Fruit fly (Drosophila melanogaster) whole organism, embryonic: ENCODE data around the gene CG1703.

Source experiments
- Ada2b ChIP-seq: fragments of 200-800 bp; sonication (Bioruptor generic); IDR thresholded peaks from 2 replicates; pipeline ENCODE4 v1.3.6; 2022; ENCODE audit warnings: missing biosample characterization, missing genetic modification characterization
- BEAF-32 ChIP-seq: fragments of 200-800 bp; sonication (Bioruptor generic); optimal IDR thresholded peaks from 3 replicates; lab custom pipeline; 2017; ENCODE audit warnings: missing biosample characterization, missing genetic modification characterization, mild to moderate bottlenecking, moderate library complexity, missing genetic modification reagents
- CG10267 ChIP-seq: fragments of 200-800 bp; sonication (Bioruptor generic); optimal IDR thresholded peaks from 2 replicates; lab custom pipeline; 2018; ENCODE audit warnings: missing biosample characterization, mild to moderate bottlenecking, missing genetic modification characterization, moderate library complexity
- CG11085 ChIP-seq: fragments of 200-800 bp; sonication (Bioruptor generic); IDR thresholded peaks from 2 replicates; pipeline ENCODE4 v1.3.6; 2022; ENCODE audit warnings: missing biosample characterization, missing genetic modification characterization
- CG12769 ChIP-seq: fragments of 200-800 bp; sonication (Bioruptor generic); optimal IDR thresholded peaks from 2 replicates; lab custom pipeline; 2019; ENCODE audit warnings: missing biosample characterization, mild to moderate bottlenecking, missing genetic modification characterization, moderate library complexity
- CG14667 ChIP-seq: fragments of 200-800 bp; sonication (Bioruptor generic); IDR thresholded peaks from 2 replicates; pipeline ENCODE4 v1.3.6; 2022; ENCODE audit warnings: missing biosample characterization, missing genetic modification characterization
- CG14710 ChIP-seq: fragments of 200-800 bp; sonication (Bioruptor generic); optimal IDR thresholded peaks from 3 replicates; lab custom pipeline; 2019; ENCODE audit warnings: missing biosample characterization, mild to moderate bottlenecking, missing genetic modification characterization, moderate library complexity
- CG1602 ChIP-seq: fragments of 200-800 bp; sonication (Bioruptor generic); optimal IDR thresholded peaks from 3 replicates; lab custom pipeline; 2016; ENCODE audit warnings: missing biosample characterization, missing genetic modification characterization
- CG17912 ChIP-seq: fragments of 200-800 bp; sonication (Bioruptor generic); optimal IDR thresholded peaks from 2 replicates; lab custom pipeline; 2018; ENCODE audit warnings: missing biosample characterization, mild to moderate bottlenecking, missing genetic modification characterization
- CG33213 ChIP-seq: fragments of 200-800 bp; sonication (Bioruptor generic); optimal IDR thresholded peaks from 3 replicates; lab custom pipeline; 2016; ENCODE audit warnings: missing biosample characterization, missing genetic modification characterization
- CG6272 ChIP-seq: fragments of 200-800 bp; sonication (Bioruptor generic); IDR thresholded peaks from 2 replicates; pipeline ENCODE4 v1.3.6; 2022; ENCODE audit warnings: missing biosample characterization, missing genetic modification characterization
- CG6813 ChIP-seq: fragments of 200-800 bp; sonication (Bioruptor generic); optimal IDR thresholded peaks from 2 replicates; lab custom pipeline; 2017; ENCODE audit warnings: missing biosample characterization, missing genetic modification characterization, mild to moderate bottlenecking, moderate library complexity, missing genetic modification reagents
- CG8924 ChIP-seq: fragments of 200-800 bp; optimal IDR thresholded peaks from 3 replicates; lab custom pipeline; 2019; ENCODE audit warnings: missing biosample characterization, mild to moderate bottlenecking, missing genetic modification characterization, moderate library complexity
- CG9215 ChIP-seq: fragments of 200-800 bp; sonication (Bioruptor generic); IDR thresholded peaks from 2 replicates; pipeline ENCODE4 v1.3.6; 2022; ENCODE audit warnings: missing biosample characterization, missing genetic modification characterization
- CG9609 ChIP-seq: fragments of 200-800 bp; sonication (Bioruptor generic); optimal IDR thresholded peaks from 3 replicates; lab custom pipeline; 2016; ENCODE audit warnings: missing biosample characterization, missing genetic modification characterization
- CG9797 ChIP-seq: fragments of 200-800 bp; sonication (Bioruptor generic); optimal IDR thresholded peaks from 3 replicates; lab custom pipeline; 2018; ENCODE audit warnings: missing biosample characterization, mild to moderate bottlenecking, missing genetic modification characterization
- CkIIα-i1 ChIP-seq: fragments of 200-800 bp; sonication (Bioruptor generic); IDR thresholded peaks from 2 replicates; pipeline ENCODE4 v1.3.6; 2022; ENCODE audit warnings: missing biosample characterization, missing genetic modification characterization
- Dfd ChIP-seq, 2 experiments: fragments of >200 bp; optimal IDR thresholded peaks; 2 replicates each; lab custom pipeline; 2017; ENCODE audit warnings: missing biosample characterization in 2 of 2, missing genetic modification characterization in 2 of 2
- Dip3 ChIP-seq: fragments of 200-800 bp; sonication (Bioruptor generic); optimal IDR thresholded peaks from 3 replicates; lab custom pipeline; 2016; ENCODE audit warnings: missing biosample characterization, missing genetic modification characterization
- Doc3 ChIP-seq: fragments of 200-800 bp; sonication (Bioruptor generic); IDR thresholded peaks from 3 replicates; pipeline ENCODE4 v1.3.6; 2022; ENCODE audit warnings: missing biosample characterization, missing genetic modification characterization; ENCODE audit not compliant: partially characterized antibody
- E2f1 ChIP-seq: fragments of 200-800 bp; sonication (Bioruptor generic); IDR thresholded peaks from 2 replicates; pipeline ENCODE4 v1.3.6; 2022; ENCODE audit warnings: missing biosample characterization, missing genetic modification characterization
- Elba2 ChIP-seq: fragments of 200-800 bp; sonication (Bioruptor generic); optimal IDR thresholded peaks from 3 replicates; lab custom pipeline; 2016; ENCODE audit warnings: missing biosample characterization, missing genetic modification characterization
- HLH4C ChIP-seq: fragments of 200-800 bp; sonication (Bioruptor generic); IDR thresholded peaks from 3 replicates; pipeline ENCODE4 v1.3.6; 2022; ENCODE audit warnings: missing biosample characterization, missing genetic modification characterization; ENCODE audit not compliant: partially characterized antibody
- HLHmδ ChIP-seq: fragments of 200-800 bp; sonication (Bioruptor generic); optimal IDR thresholded peaks from 2 replicates; lab custom pipeline; 2018; ENCODE audit warnings: missing biosample characterization, mild to moderate bottlenecking, missing genetic modification characterization, moderate library complexity
- HmgD ChIP-seq: fragments of 200-800 bp; sonication (Bioruptor generic); optimal IDR thresholded peaks from 3 replicates; lab custom pipeline; 2016; ENCODE audit warnings: missing biosample characterization, missing genetic modification characterization
- Hmr ChIP-seq: fragments of 200-800 bp; sonication (Bioruptor generic); optimal IDR thresholded peaks from 3 replicates; lab custom pipeline; 2017; ENCODE audit warnings: mild to moderate bottlenecking, missing biosample characterization, missing genetic modification reagents, missing genetic modification characterization
- Hr3 ChIP-seq: fragments of 200-800 bp; sonication (Bioruptor generic); optimal IDR thresholded peaks from 3 replicates; lab custom pipeline; 2016; ENCODE audit warnings: missing biosample characterization, missing genetic modification characterization
- Hr39 ChIP-seq: fragments of >200 bp; optimal IDR thresholded peaks from 2 replicates; lab custom pipeline; 2017
- Kr ChIP-seq: fragments of 200-800 bp; sonication (Bioruptor generic); optimal IDR thresholded peaks from 2 replicates; lab custom pipeline; 2017; ENCODE audit warnings: missing biosample characterization, mild to moderate bottlenecking, missing genetic modification characterization
- Lhr ChIP-seq: fragments of 200-800 bp; sonication (Bioruptor generic); optimal IDR thresholded peaks from 3 replicates; lab custom pipeline; 2017; ENCODE audit warnings: mild to moderate bottlenecking, missing biosample characterization, missing genetic modification reagents, missing genetic modification characterization
- Poxn ChIP-seq: fragments of 200-800 bp; sonication (Bioruptor generic); IDR thresholded peaks from 2 replicates; pipeline ENCODE4 v1.3.6; 2022; ENCODE audit warnings: missing biosample characterization, missing genetic modification characterization
- Scr ChIP-seq: fragments of 200-800 bp; sonication (Bioruptor generic); IDR thresholded peaks from 2 replicates; pipeline ENCODE4 v1.3.6; 2022; ENCODE audit warnings: missing biosample characterization, missing genetic modification characterization; ENCODE audit not compliant: partially characterized antibody
- Sox100B ChIP-seq: fragments of 200-800 bp; sonication (Bioruptor generic); optimal IDR thresholded peaks from 3 replicates; lab custom pipeline; 2018; ENCODE audit warnings: missing biosample characterization, mild to moderate bottlenecking, missing genetic modification characterization
- al ChIP-seq: fragments of 200-800 bp; sonication (Bioruptor generic); IDR thresholded peaks from 2 replicates; pipeline ENCODE4 v1.3.6; 2022; ENCODE audit warnings: missing biosample characterization, missing genetic modification characterization
- ash1 ChIP-seq: fragments of 200-800 bp; sonication (Bioruptor generic); optimal IDR thresholded peaks from 2 replicates; lab custom pipeline; 2018; ENCODE audit warnings: missing biosample characterization, mild to moderate bottlenecking, missing genetic modification characterization
- bab2 ChIP-seq: fragments of 200-800 bp; sonication (Bioruptor generic); optimal IDR thresholded peaks from 2 replicates; lab custom pipeline; 2016; ENCODE audit warnings: missing biosample characterization, missing genetic modification characterization
- bowl ChIP-seq: fragments of 200-800 bp; sonication (Bioruptor generic); IDR thresholded peaks from 2 replicates; pipeline ENCODE4 v1.3.6; 2022; ENCODE audit warnings: missing biosample characterization, missing genetic modification characterization
- ci ChIP-seq: fragments of 200-800 bp; sonication (Bioruptor generic); IDR thresholded peaks from 3 replicates; pipeline ENCODE4 v1.3.6; 2022; ENCODE audit warnings: missing biosample characterization, missing genetic modification characterization
- dan ChIP-seq: fragments of 200-800 bp; sonication (Bioruptor generic); IDR thresholded peaks from 2 replicates; pipeline ENCODE4 v1.3.6; 2022; ENCODE audit warnings: missing biosample characterization, missing genetic modification characterization
- dmrt11E ChIP-seq: fragments of 200-800 bp; sonication (Bioruptor generic); optimal IDR thresholded peaks from 3 replicates; lab custom pipeline; 2018; ENCODE audit warnings: missing biosample characterization, mild to moderate bottlenecking, missing genetic modification characterization, moderate library complexity
- ewg ChIP-seq: fragments of 200-800 bp; sonication (Bioruptor generic); optimal IDR thresholded peaks from 3 replicates; lab custom pipeline; 2017; ENCODE audit warnings: mild to moderate bottlenecking, missing biosample characterization, missing genetic modification reagents, missing genetic modification characterization
- fd102C ChIP-seq: fragments of 200-800 bp; sonication (Bioruptor generic); optimal IDR thresholded peaks from 2 replicates; lab custom pipeline; 2018; ENCODE audit warnings: missing biosample characterization, mild to moderate bottlenecking, missing genetic modification characterization, moderate library complexity
- fd64A ChIP-seq: fragments of 200-800 bp; sonication (Bioruptor generic); optimal IDR thresholded peaks from 3 replicates; lab custom pipeline; 2018; ENCODE audit warnings: missing biosample characterization, mild to moderate bottlenecking, missing genetic modification characterization
- ftz-f1 ChIP-seq: fragments of 200-800 bp; sonication (Bioruptor generic); optimal IDR thresholded peaks from 2 replicates; lab custom pipeline; 2016; ENCODE audit warnings: missing biosample characterization, missing genetic modification characterization
- gcm2 ChIP-seq: fragments of 200-800 bp; sonication (Bioruptor generic); optimal IDR thresholded peaks from 2 replicates; lab custom pipeline; 2016; ENCODE audit warnings: missing biosample characterization, missing genetic modification characterization
- jing ChIP-seq: fragments of 200-800 bp; sonication (Bioruptor generic); optimal IDR thresholded peaks from 2 replicates; lab custom pipeline; 2018; ENCODE audit warnings: missing biosample characterization, mild to moderate bottlenecking, missing genetic modification characterization
- maf-S ChIP-seq: fragments of 200-800 bp; sonication (Bioruptor generic); optimal IDR thresholded peaks from 2 replicates; lab custom pipeline; 2016; ENCODE audit warnings: missing biosample characterization, missing genetic modification characterization
- nom ChIP-seq: fragments of 200-800 bp; sonication (Bioruptor generic); optimal IDR thresholded peaks from 2 replicates; lab custom pipeline; 2017; ENCODE audit warnings: missing biosample characterization, missing genetic modification characterization, mild to moderate bottlenecking, moderate library complexity, missing genetic modification reagents
- pita ChIP-seq: fragments of 200-800 bp; sonication (Bioruptor generic); optimal IDR thresholded peaks from 2 replicates; lab custom pipeline; 2017; ENCODE audit warnings: missing biosample characterization, mild to moderate bottlenecking, missing genetic modification characterization
- sisA ChIP-seq: fragments of 200-800 bp; sonication (Bioruptor generic); IDR thresholded peaks from 2 replicates; pipeline ENCODE4 v1.3.6; 2022; ENCODE audit warnings: missing biosample characterization, missing genetic modification characterization
- sob ChIP-seq: fragments of 200-800 bp; sonication (Bioruptor generic); IDR thresholded peaks from 2 replicates; pipeline ENCODE4 v1.3.6; 2022; ENCODE audit warnings: missing biosample characterization, missing genetic modification characterization
- zen2 ChIP-seq: fragments of 200-800 bp; sonication (Bioruptor generic); IDR thresholded peaks from 3 replicates; pipeline ENCODE4 v1.3.6; 2022; ENCODE audit warnings: missing biosample characterization, missing genetic modification characterization; ENCODE audit not compliant: partially characterized antibody

CG1703 gene

DNA sequence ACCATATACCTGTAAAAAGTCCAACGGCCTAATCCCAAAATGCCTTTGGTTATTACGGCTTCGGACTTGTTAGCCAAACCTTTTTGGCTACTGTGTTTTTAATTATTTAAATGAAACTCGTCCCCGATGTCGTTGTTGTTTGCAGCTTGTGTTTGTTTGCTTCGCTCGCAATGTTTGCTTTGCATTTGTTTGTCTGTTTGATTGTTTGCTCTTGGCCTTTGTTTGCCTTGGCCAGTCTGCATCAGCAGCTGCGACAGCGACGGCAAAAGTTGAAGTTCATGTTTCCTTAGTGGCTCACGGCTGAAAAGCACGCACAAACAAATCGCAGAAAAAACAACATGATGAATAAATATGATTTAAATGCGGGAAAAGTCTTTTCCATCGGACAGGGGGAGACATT is 48.7 kb downstream of the CG1703 start (continued):
- TF ChIP-seq Scr (GFP tag; lab: Robert Waterston, UW) (no peak), CG6272 (GFP tag; lab: Robert Waterston, UW) (no peak), Ada2b (GFP tag; lab: Robert Waterston, UW) (no peak), CG33213 (peak; percentile 19), sob (GFP tag; lab: Robert Waterston, UW) (no peak), gcm2 (no peak), sisA (GFP tag; lab: Robert Waterston, UW) (no peak), Hr39 (lab: Kevin White, UChicago) (no peak), ewg (peak; percentile 8), CG9609 (GFP tag; lab: Kevin White, UChicago) (no peak), Poxn (GFP tag; lab: Robert Waterston, UW) (no peak), HLH4C (GFP tag; lab: Robert Waterston, UW) (no peak), Dip3 (GFP tag; lab: Kevin White, UChicago) (no peak), HLHmδ (GFP tag; lab: Kevin White, UChicago) (no peak), Hmr (GFP tag; lab: Kevin White, UChicago) (peak; percentile 38), CkIIα-i1 (GFP tag; lab: Robert Waterston, UW) (no peak), CG14710 (peak; percentile 23), CG9215 (GFP tag; lab: Robert Waterston, UW) (no peak), Sox100B (GFP tag; lab: Kevin White, UChicago) (peak; percentile 54), Elba2 (GFP tag; lab: Kevin White, UChicago) (no peak), CG1602 (GFP tag; lab: Kevin White, UChicago) (no peak), nom (GFP tag; lab: Kevin White, UChicago) (no peak), maf-S (no peak), CG8924 (tag; lab: Kevin White, UChicago) (peak; percentile 25), Lhr (GFP tag; lab: Kevin White, UChicago) (no peak), CG9797 (GFP tag; lab: Kevin White, UChicago) (no peak), ftz-f1 (no peak), fd102C (GFP tag; lab: Kevin White, UChicago) (no peak), BEAF-32 (GFP tag; lab: Kevin White, UChicago) (no peak), fd64A (GFP tag; lab: Kevin White, UChicago) (peak; percentile 67), bowl (GFP tag; lab: Robert Waterston, UW) (no peak), al (GFP tag; lab: Robert Waterston, UW) (no peak), ash1 (GFP tag; lab: Kevin White, UChicago) (no peak), pita (GFP tag; lab: Kevin White, UChicago) (no peak), CG6813 (peak; percentile 63), CG12769 (peak; percentile 24), CG10267 (no peak), CG14667 (GFP tag; lab: Robert Waterston, UW) (no peak), bab2 (GFP tag; lab: Kevin White, UChicago) (peak; percentile 25), Dfd (GFP tag; optimal IDR thresholded peaks at IDR 0.05; lab: Kevin White, UChicago) (no peak), zen2 (GFP tag; lab: Robert Waterston, UW) (no peak), jing (no peak), dan (GFP tag; lab: Robert Waterston, UW) (no peak), Doc3 (GFP tag; lab: Robert Waterston, UW) (no peak), E2f1 (GFP tag; lab: Robert Waterston, UW) (no peak), Hr3 (GFP tag; lab: Kevin White, UChicago) (no peak), Kr (GFP tag; lab: Kevin White, UChicago) (no peak), HmgD (GFP tag; lab: Kevin White, UChicago) (no peak), dmrt11E (peak; percentile 12), CG11085 (GFP tag; lab: Robert Waterston, UW) (no peak), CG17912 (GFP tag; lab: Kevin White, UChicago) (no peak), ci (peak; percentile 80)
